Worm (Caenorhabditis elegans) whole organism, L1 larva: ENCODE results near the gene aka-1.

Source experiments
- C34B4.2 ChIP-seq: sonication (generic microtip); optimal IDR thresholded peaks from 2 replicates; lab custom pipeline; 2017; ENCODE audit warnings: mild to moderate bottlenecking, missing genetic modification characterization, missing compliant biosample characterization
- Y116A8C.19 ChIP-seq: sonication (generic microtip); optimal IDR thresholded peaks from 2 replicates; lab custom pipeline; 2016; ENCODE audit warnings: missing compliant biosample characterization, missing genetic modification characterization, borderline replicate concordance
- alr-1 ChIP-seq: fragments of 200-800 bp; sonication (Bioruptor generic); optimal IDR thresholded peaks from 2 replicates; lab custom pipeline; 2018; ENCODE audit warnings: borderline replicate concordance, mild to moderate bottlenecking, missing genetic modification characterization, missing compliant biosample characterization
- ceh-8 ChIP-seq: fragments of 200-800 bp; sonication (Bioruptor generic); optimal IDR thresholded peaks from 2 replicates; lab custom pipeline; 2018; ENCODE audit warnings: mild to moderate bottlenecking, missing genetic modification characterization, moderate library complexity, missing compliant biosample characterization
- ces-1 ChIP-seq: fragments of 150-350 bp; optimal IDR thresholded peaks from 2 replicates; lab custom pipeline; 2014; ENCODE audit warnings: missing biosample characterization, missing genetic modification reagents, missing genetic modification characterization
- dsc-1 ChIP-seq: sonication (generic microtip); optimal IDR thresholded peaks from 2 replicates; lab custom pipeline; 2016; ENCODE audit warnings: mild to moderate bottlenecking, missing genetic modification characterization, missing compliant biosample characterization
- efl-3 ChIP-seq: fragments of 200-800 bp; sonication (Bioruptor generic); optimal IDR thresholded peaks from 2 replicates; lab custom pipeline; 2018; ENCODE audit warnings: mild to moderate bottlenecking, missing genetic modification characterization, missing compliant biosample characterization
- egl-13 ChIP-seq: sonication (generic microtip); optimal IDR thresholded peaks from 2 replicates; lab custom pipeline; 2016; ENCODE audit warnings: missing genotype, missing genetic modification reagents, missing genetic modification characterization, missing compliant biosample characterization
- egl-27 ChIP-seq, 2 experiments: fragments of 150-350 bp in 1 of 2; sonication (generic microtip); optimal IDR thresholded peaks; 3 replicates each; lab custom pipeline; 2017 to 2018; ENCODE audit warnings: missing biosample characterization in 2 of 2, missing genetic modification characterization in 2 of 2, missing genetic modification reagents in 2 of 2
- fkh-10 ChIP-seq: sonication (generic microtip); optimal IDR thresholded peaks from 2 replicates; lab custom pipeline; 2017; ENCODE audit warnings: missing biosample characterization, missing genetic modification reagents, missing genetic modification characterization
- fkh-4 ChIP-seq: sonication (generic microtip); optimal IDR thresholded peaks from 2 replicates; lab custom pipeline; 2016; ENCODE audit warnings: missing compliant biosample characterization, missing genetic modification characterization, borderline replicate concordance
- fkh-8 ChIP-seq: sonication (generic microtip); optimal IDR thresholded peaks from 2 replicates; lab custom pipeline; 2016; ENCODE audit warnings: mild to moderate bottlenecking, missing genetic modification characterization, missing compliant biosample characterization
- grh-1 ChIP-seq: fragments of 200-800 bp; sonication (Bioruptor generic); IDR thresholded peaks from 2 replicates; pipeline ENCODE4 v1.3.6; 2022; ENCODE audit warnings: missing genetic modification reagents, missing genetic modification characterization, missing compliant biosample characterization
- hlh-17 ChIP-seq: fragments of 200-800 bp; sonication (Bioruptor generic); optimal IDR thresholded peaks from 2 replicates; lab custom pipeline; 2018; ENCODE audit warnings: missing genetic modification characterization, mild to moderate bottlenecking, missing compliant biosample characterization, moderate library complexity, borderline replicate concordance
- irx-1 ChIP-seq: sonication (generic microtip); optimal IDR thresholded peaks from 2 replicates; lab custom pipeline; 2016; ENCODE audit warnings: missing genetic modification characterization, missing compliant biosample characterization
- isw-1 ChIP-seq: fragments of 200-800 bp; sonication (Bioruptor generic); IDR thresholded peaks from 2 replicates; pipeline ENCODE4 v1.3.6; 2022; ENCODE audit warnings: missing genetic modification characterization, missing compliant biosample characterization
- lin-13 ChIP-seq: fragments of 150-350 bp; optimal IDR thresholded peaks from 2 replicates; lab custom pipeline; 2014; ENCODE audit warnings: missing biosample characterization, missing genetic modification reagents, missing genetic modification characterization
- lin-14 ChIP-seq: fragments of 200-800 bp; sonication (Bioruptor generic); optimal IDR thresholded peaks from 2 replicates; lab custom pipeline; 2018; ENCODE audit warnings: mild to moderate bottlenecking, missing genetic modification characterization, moderate library complexity, missing compliant biosample characterization
- lin-15B ChIP-seq: fragments of 150-350 bp; sonication (generic microtip); optimal IDR thresholded peaks from 3 replicates; lab custom pipeline; 2014; ENCODE audit warnings: missing biosample characterization, missing genetic modification characterization
- lin-35 ChIP-seq, 2 experiments: fragments of 150-350 bp; optimal IDR thresholded peaks; 2 replicates each; lab custom pipeline; 2014; ENCODE audit warnings: missing biosample characterization in 2 of 2, missing genetic modification characterization in 2 of 2, missing genetic modification reagents in 2 of 2
- mab-9 ChIP-seq: fragments of 200-800 bp; sonication (Bioruptor generic); IDR thresholded peaks from 2 replicates; pipeline ENCODE4 v1.3.6; 2022; ENCODE audit warnings: missing genetic modification reagents, missing genetic modification characterization, missing compliant biosample characterization
- mdl-1 ChIP-seq, 2 experiments: fragments of 150-350 bp; optimal IDR thresholded peaks; 2 replicates each; lab custom pipeline; 2014 to 2017; ENCODE audit warnings: missing biosample characterization in 2 of 2, missing genetic modification characterization in 2 of 2, inconsistent platforms in 1 of 2
- mef-2 ChIP-seq: fragments of 150-350 bp; optimal IDR thresholded peaks from 2 replicates; lab custom pipeline; 2014; ENCODE audit warnings: missing biosample characterization, missing genetic modification characterization
- nhr-12 ChIP-seq: sonication (generic microtip); optimal IDR thresholded peaks from 2 replicates; lab custom pipeline; 2017; ENCODE audit warnings: missing biosample characterization, missing genetic modification characterization
- nhr-19 ChIP-seq: fragments of 200-800 bp; sonication (Bioruptor generic); conservative IDR thresholded peaks from 2 replicates; pipeline ENCODE4 v1.3.6; 2022; ENCODE audit warnings: missing genetic modification characterization, missing compliant biosample characterization
- nhr-47 ChIP-seq: sonication (generic microtip); optimal IDR thresholded peaks from 2 replicates; lab custom pipeline; 2016; ENCODE audit warnings: mild to moderate bottlenecking, missing genetic modification characterization, moderate library complexity, missing compliant biosample characterization
- nhr-77 ChIP-seq: fragments of 150-350 bp; optimal IDR thresholded peaks from 2 replicates; lab custom pipeline; 2014; ENCODE audit warnings: missing biosample characterization, missing genetic modification characterization
- nhr-84 ChIP-seq: sonication (generic microtip); optimal IDR thresholded peaks from 2 replicates; lab custom pipeline; 2017; ENCODE audit warnings: missing biosample characterization, missing genetic modification characterization
- nhr-90 ChIP-seq: sonication (generic microtip); optimal IDR thresholded peaks from 2 replicates; lab custom pipeline; 2016; ENCODE audit warnings: mild to moderate bottlenecking, missing genetic modification characterization, missing compliant biosample characterization; ENCODE audit not compliant: poor library complexity
- pag-3 ChIP-seq: sonication (generic microtip); optimal IDR thresholded peaks from 2 replicates; lab custom pipeline; 2017; ENCODE audit warnings: missing genetic modification characterization, mild to moderate bottlenecking, missing compliant biosample characterization, antibody characterized with exemption, borderline replicate concordance; ENCODE audit not compliant: insufficient read depth
- rnt-1 ChIP-seq: sonication (generic microtip); optimal IDR thresholded peaks from 2 replicates; lab custom pipeline; 2016; ENCODE audit warnings: mild to moderate bottlenecking, missing genetic modification characterization, moderate library complexity, missing compliant biosample characterization
- snu-23 ChIP-seq: sonication (generic microtip); optimal IDR thresholded peaks from 2 replicates; lab custom pipeline; 2016; ENCODE audit warnings: missing genetic modification characterization, missing compliant biosample characterization
- swsn-7 ChIP-seq: sonication (generic microtip); optimal IDR thresholded peaks from 2 replicates; lab custom pipeline; 2016; ENCODE audit warnings: missing genetic modification characterization, missing compliant biosample characterization
- unc-130 ChIP-seq: fragments of 150-350 bp; optimal IDR thresholded peaks from 2 replicates; lab custom pipeline; 2017; ENCODE audit warnings: missing biosample characterization, missing genetic modification characterization, inconsistent platforms
- unc-86 ChIP-seq: sonication (generic microtip); optimal IDR thresholded peaks from 2 replicates; lab custom pipeline; 2016; ENCODE audit warnings: missing genetic modification characterization, missing compliant biosample characterization
- xbp-1 ChIP-seq: sonication (generic microtip); optimal IDR thresholded peaks from 2 replicates; lab custom pipeline; 2016; ENCODE audit warnings: missing genetic modification characterization, missing compliant biosample characterization
- zag-1 ChIP-seq: fragments of 150-350 bp; optimal IDR thresholded peaks from 2 replicates; lab custom pipeline; 2014; ENCODE audit warnings: missing biosample characterization, missing genetic modification characterization
- zip-4 ChIP-seq: fragments of 200-800 bp; sonication (Bioruptor generic); optimal IDR thresholded peaks from 2 replicates; lab custom pipeline; 2018; ENCODE audit warnings: mild to moderate bottlenecking, missing genetic modification characterization, moderate library complexity, missing compliant biosample characterization
- ztf-11 ChIP-seq, 2 experiments: sonication (generic microtip); optimal IDR thresholded peaks; 2 replicates each; lab custom pipeline; 2016 to 2017; ENCODE audit warnings: missing genetic modification characterization in 2 of 2, missing biosample characterization in 1 of 2, missing compliant biosample characterization in 1 of 2
- ztf-4 ChIP-seq: fragments of 150-350 bp; optimal IDR thresholded peaks from 2 replicates; lab custom pipeline; 2014; ENCODE audit warnings: missing biosample characterization, missing genetic modification characterization

Gene aka-1

ce11 chrII:7478487-7479234 lies at the start of gene aka-1, which contains the start of gene ubc-6 (continued):
- TF ChIP-seq ceh-8 (GFP tag; lab: Kevin White, UChicago) (peak; percentile 59), egl-27 (tag; optimal IDR thresholded peaks at IDR 0.05; lab: Kevin White, UChicago) (no peak), lin-35 (GFP tag; optimal IDR thresholded peaks at IDR 0.05; lab: Kevin White, UChicago) (peak; percentile 70 to 84), zip-4 (peak; percentile 50), lin-14 (GFP tag; lab: Kevin White, UChicago) (peak; percentile 87), fkh-4 (tag; lab: Kevin White, UChicago) (no peak), Y116A8C.19 (tag; lab: Kevin White, UChicago) (no peak), lin-15B (peak; percentile 61), zag-1 (tag; lab: Kevin White, UChicago) (no peak), nhr-19 (GFP tag; lab: Robert Waterston, UW) (peak; percentile 92), nhr-77 (peak; percentile 82), unc-130 (tag; lab: Kevin White, UChicago) (peak; percentile 33), isw-1 (GFP tag; lab: Robert Waterston, UW) (peak; percentile 84), unc-86 (peak; percentile 82), fkh-10 (GFP tag; lab: Kevin White, UChicago) (peak; percentile 58), snu-23 (peak; percentile 89), nhr-84 (no peak), egl-13 (peak; percentile 68), alr-1 (tag; lab: Kevin White, UChicago) (no peak), nhr-12 (tag; lab: Kevin White, UChicago) (no peak), ztf-4 (tag; lab: Kevin White, UChicago) (peak; percentile 8), ces-1 (GFP tag; lab: Kevin White, UChicago) (no peak), dsc-1 (tag; lab: Kevin White, UChicago) (peak; percentile 66), hlh-17 (no peak), pag-3 (tag; lab: Kevin White, UChicago) (no peak), rnt-1 (tag; lab: Kevin White, UChicago) (peak; percentile 83), lin-13 (GFP tag; lab: Kevin White, UChicago) (peak; percentile 54), ztf-11 (tag; optimal IDR thresholded peaks at IDR 0.05; lab: Kevin White, UChicago) (peak in 1 of 2 experiments; percentile 70), C34B4.2 (no peak), nhr-47 (tag; lab: Kevin White, UChicago) (peak; percentile 92), efl-3 (GFP tag; lab: Kevin White, UChicago) (no peak)
- TF ChIP-seq, all 84 proteins: peak for 52

ce11 chrII:7525458-7525857 lies 47.1 kb upstream of the aka-1 start, which contains the start of the genes ZK1290.7 and rnh-1.1:
Gene ZK1290.7 (minus strand): TSS chrII:7525558.
Gene rnh-1.1 (plus strand): TSS chrII:7525738.
- TF ChIP-seq fkh-8 (tag; lab: Kevin White, UChicago) (no peak), mdl-1 (tag; optimal IDR thresholded peaks at IDR 0.05; lab: Kevin White, UChicago) (no peak), alr-1 (tag; lab: Kevin White, UChicago) (no peak), grh-1 (no peak), mef-2 (no peak), xbp-1 (no peak)

- TF ChIP-seq irx-1 (tag; lab: Kevin White, UChicago) (no peak), swsn-7 (no peak), mab-9 (GFP tag; lab: Robert Waterston, UW) (no peak), nhr-90 (tag; lab: Kevin White, UChicago) (no peak)
Observed at ce11 chrII:7523281-7523680, 44.9 kb upstream of the aka-1 start, which contains the start of gene ZK1290.15. Gene ZK1290.15 (plus strand): TSS chrII:7523581.
